Worm (Caenorhabditis elegans) whole organism, L3 larva: Measurements from ENCODE around the gene mnm-2.
A peak's percentile ranks its signal among the peaks of the same experiment; 100 is the strongest.

ENCODE experiments used
- R02D3.7 ChIP-seq: fragments of 150-350 bp; optimal IDR thresholded peaks from 2 replicates; lab custom pipeline; 2014; ENCODE audit warnings: missing biosample characterization, missing genetic modification characterization
- ZK546.5 ChIP-seq: sonication (generic microtip); optimal IDR thresholded peaks from 2 replicates; lab custom pipeline; 2017; ENCODE audit warnings: missing biosample characterization, missing genetic modification characterization
- ama-1 ChIP-seq: fragments of 150-350 bp; optimal IDR thresholded peaks from 2 replicates; lab custom pipeline; 2018
- ceh-16 ChIP-seq: sonication (generic microtip); optimal IDR thresholded peaks from 2 replicates; lab custom pipeline; 2017; ENCODE audit warnings: missing biosample characterization, missing genetic modification characterization
- ceh-28 ChIP-seq: fragments of 150-350 bp; optimal IDR thresholded peaks from 2 replicates; lab custom pipeline; 2014; ENCODE audit warnings: missing biosample characterization, missing genetic modification reagents, missing genetic modification characterization
- ceh-82 ChIP-seq: fragments of 150-350 bp; optimal IDR thresholded peaks from 2 replicates; lab custom pipeline; 2014; ENCODE audit warnings: missing biosample characterization, missing genetic modification characterization
- ceh-9 ChIP-seq: sonication (generic microtip); optimal IDR thresholded peaks from 2 replicates; lab custom pipeline; 2018; ENCODE audit warnings: missing biosample characterization, missing genetic modification characterization
- daf-12 ChIP-seq: fragments of 150-350 bp; optimal IDR thresholded peaks from 2 replicates; lab custom pipeline; 2014; ENCODE audit warnings: missing biosample characterization, missing genetic modification reagents, missing genetic modification characterization
- egl-27 ChIP-seq: sonication (generic microtip); optimal IDR thresholded peaks from 4 replicates; lab custom pipeline; 2017; ENCODE audit warnings: missing biosample characterization, missing genetic modification reagents, missing genetic modification characterization
- egl-5 ChIP-seq: fragments of 150-350 bp; optimal IDR thresholded peaks from 2 replicates; lab custom pipeline; 2017; ENCODE audit warnings: missing biosample characterization, missing genetic modification reagents, missing genetic modification characterization, inconsistent platforms
- elt-1 ChIP-seq: fragments of 150-350 bp; optimal IDR thresholded peaks from 2 replicates; lab custom pipeline; 2014; ENCODE audit warnings: missing biosample characterization, missing genetic modification characterization
- elt-2 ChIP-seq: sonication (generic microtip); optimal IDR thresholded peaks from 2 replicates; lab custom pipeline; 2016; ENCODE audit warnings: missing genetic modification reagents, mild to moderate bottlenecking, missing genetic modification characterization, missing compliant biosample characterization
- eor-1 ChIP-seq, 2 experiments: fragments of 150-350 bp; optimal IDR thresholded peaks; 2 replicates each; lab custom pipeline; 2014 to 2018; ENCODE audit warnings: missing biosample characterization in 2 of 2, missing genetic modification characterization in 2 of 2
- fkh-2 ChIP-seq: fragments of 150-350 bp; optimal IDR thresholded peaks from 2 replicates; lab custom pipeline; 2014; ENCODE audit warnings: missing biosample characterization, missing genetic modification reagents, missing genetic modification characterization
- fos-1 ChIP-seq: fragments of 150-350 bp; optimal IDR thresholded peaks from 2 replicates; lab custom pipeline; 2014; ENCODE audit warnings: missing biosample characterization, missing genetic modification characterization
- hmg-11 ChIP-seq: sonication (generic microtip); optimal IDR thresholded peaks from 2 replicates; lab custom pipeline; 2016; ENCODE audit warnings: missing genetic modification characterization, missing compliant biosample characterization
- lin-15B ChIP-seq: fragments of 150-350 bp; optimal IDR thresholded peaks from 2 replicates; lab custom pipeline; 2014; ENCODE audit warnings: missing biosample characterization, missing genetic modification characterization
- lsy-12 ChIP-seq: sonication (generic microtip); optimal IDR thresholded peaks from 2 replicates; lab custom pipeline; 2016; ENCODE audit warnings: mild to moderate bottlenecking, missing genetic modification characterization, missing compliant biosample characterization
- mdl-1 ChIP-seq: fragments of 150-350 bp; optimal IDR thresholded peaks from 2 replicates; lab custom pipeline; 2014; ENCODE audit warnings: missing biosample characterization, missing genetic modification characterization
- mml-1 ChIP-seq: fragments of 150-350 bp; sonication (generic microtip); optimal IDR thresholded peaks from 3 replicates; lab custom pipeline; 2014; ENCODE audit warnings: missing biosample characterization, missing genetic modification characterization
- nfya-1 ChIP-seq: sonication (generic microtip); optimal IDR thresholded peaks from 2 replicates; lab custom pipeline; 2017; ENCODE audit warnings: missing genetic modification characterization, mild to moderate bottlenecking, missing compliant biosample characterization, antibody characterized with exemption, moderate library complexity; ENCODE audit not compliant: insufficient read depth
- nhr-11 ChIP-seq: fragments of 150-350 bp; optimal IDR thresholded peaks from 2 replicates; lab custom pipeline; 2014; ENCODE audit warnings: missing biosample characterization, missing genetic modification characterization
- nhr-23 ChIP-seq: fragments of 150-350 bp; optimal IDR thresholded peaks from 2 replicates; lab custom pipeline; 2014; ENCODE audit warnings: missing biosample characterization, missing genetic modification reagents, missing genetic modification characterization
- nhr-237 ChIP-seq: fragments of 150-350 bp; optimal IDR thresholded peaks from 2 replicates; lab custom pipeline; 2014; ENCODE audit warnings: missing biosample characterization, missing genetic modification characterization
- nhr-28 ChIP-seq: fragments of 150-350 bp; optimal IDR thresholded peaks from 2 replicates; lab custom pipeline; 2014; ENCODE audit warnings: missing biosample characterization, missing genetic modification characterization
- nhr-67 ChIP-seq: fragments of 150-350 bp; optimal IDR thresholded peaks from 2 replicates; lab custom pipeline; 2014; ENCODE audit warnings: missing biosample characterization, missing genetic modification characterization
- nhr-76 ChIP-seq: fragments of 150-350 bp; sonication (generic microtip); optimal IDR thresholded peaks from 5 replicates; lab custom pipeline; 2014; ENCODE audit warnings: missing biosample characterization, missing genetic modification characterization
- nhr-77 ChIP-seq: fragments of 150-350 bp; optimal IDR thresholded peaks from 2 replicates; lab custom pipeline; 2014; ENCODE audit warnings: missing biosample characterization, missing genetic modification characterization
- pha-4 ChIP-seq: fragments of 150-350 bp; optimal IDR thresholded peaks from 2 replicates; lab custom pipeline; 2014; ENCODE audit warnings: missing biosample characterization, missing genetic modification reagents, missing genetic modification characterization
- pqm-1 ChIP-seq: fragments of 150-350 bp; optimal IDR thresholded peaks from 2 replicates; lab custom pipeline; 2017; ENCODE audit warnings: missing biosample characterization, missing genetic modification characterization, inconsistent platforms
- skn-1 ChIP-seq: fragments of 150-350 bp; optimal IDR thresholded peaks from 2 replicates; lab custom pipeline; 2014; ENCODE audit warnings: missing biosample characterization, missing genetic modification characterization
- snpc-4 ChIP-seq: fragments of 150-350 bp; optimal IDR thresholded peaks from 2 replicates; lab custom pipeline; 2014; ENCODE audit warnings: missing biosample characterization, missing genetic modification characterization
- tbx-2 ChIP-seq: sonication (generic microtip); optimal IDR thresholded peaks from 2 replicates; lab custom pipeline; 2016; ENCODE audit warnings: mild to moderate bottlenecking, missing genetic modification characterization, missing compliant biosample characterization
- unc-39 ChIP-seq: sonication (generic microtip); optimal IDR thresholded peaks from 4 replicates; lab custom pipeline; 2017; ENCODE audit warnings: missing biosample characterization, missing genetic modification characterization
- ztf-11 ChIP-seq: fragments of 150-350 bp; optimal IDR thresholded peaks from 2 replicates; lab custom pipeline; 2014; ENCODE audit warnings: missing biosample characterization, missing genetic modification characterization
- ztf-4 ChIP-seq: fragments of 150-350 bp; optimal IDR thresholded peaks from 2 replicates; lab custom pipeline; 2014; ENCODE audit warnings: missing biosample characterization, missing genetic modification characterization

mnm-2 gene

ce11 chrX:7424813-7425212 lies at the start of gene mnm-2:
Gene mnm-2, minus strand, starts transcription at chrX:7424913.
- TF ChIP-seq nhr-76 (tag; lab: Kevin White, UChicago), result no peak
- no peak for TF ChIP-seq ceh-28 (tag; lab: Kevin White, UChicago)
- TF ChIP-seq nhr-23 (tag; lab: Kevin White, UChicago), result no peak
- TF ChIP-seq nfya-1 (tag; lab: Kevin White, UChicago), result no peak
- TF ChIP-seq ceh-9 (tag; lab: Kevin White, UChicago), result no peak
- no peak for TF ChIP-seq lsy-12 (tag; lab: Kevin White, UChicago)
- no peak for TF ChIP-seq lin-15B (tag; lab: Kevin White, UChicago)
- TF ChIP-seq unc-39 (tag; lab: Kevin White, UChicago), result no peak
- TF ChIP-seq mdl-1 (tag; lab: Kevin White, UChicago), result no peak
- no peak for TF ChIP-seq daf-12 (tag; lab: Kevin White, UChicago)
- no peak for TF ChIP-seq egl-5
- TF ChIP-seq fkh-2 (tag; lab: Kevin White, UChicago), result no peak
- no peak for TF ChIP-seq ama-1
- TF ChIP-seq fos-1 (tag; lab: Kevin White, UChicago), result no peak
- TF ChIP-seq ZK546.5 (tag; lab: Kevin White, UChicago), result no peak
- TF ChIP-seq nhr-237 (tag; lab: Kevin White, UChicago), result no peak

ce11 chrX:7469907-7470306 lies 45.2 kb upstream of the mnm-2 start:
- no peak for TF ChIP-seq egl-5
- TF ChIP-seq ceh-82 (tag; lab: Kevin White, UChicago), result no peak
- no peak for TF ChIP-seq snpc-4 (tag; lab: Kevin White, UChicago)
- no peak for TF ChIP-seq nhr-77 (tag; lab: Kevin White, UChicago)
- TF ChIP-seq ztf-4, result no peak
- TF ChIP-seq eor-1 (tag; optimal IDR thresholded peaks at IDR 0.05; lab: Kevin White, UChicago), result no peak
- no peak for TF ChIP-seq tbx-2
- TF ChIP-seq ZK546.5 (tag; lab: Kevin White, UChicago), result no peak
- no peak for TF ChIP-seq nhr-76 (tag; lab: Kevin White, UChicago)
- no peak for TF ChIP-seq lin-15B (tag; lab: Kevin White, UChicago)

ce11 chrX:7466682-7467081 lies 42.0 kb upstream of the mnm-2 start:
- TF ChIP-seq eor-1 (tag; optimal IDR thresholded peaks at IDR 0.05; lab: Kevin White, UChicago) (no peak), skn-1 (tag; lab: Kevin White, UChicago) (no peak), egl-27 (no peak), fkh-2 (tag; lab: Kevin White, UChicago) (no peak), hmg-11 (no peak), ama-1 (no peak), lsy-12 (tag; lab: Kevin White, UChicago) (no peak), ztf-11 (tag; lab: Kevin White, UChicago) (no peak), pqm-1 (tag; lab: Kevin White, UChicago) (no peak), ceh-16 (tag; lab: Kevin White, UChicago) (no peak)

ce11 chrX:7464389-7464788 lies 39.7 kb upstream of the mnm-2 start:
- no peak for TF ChIP-seq ceh-82 (tag; lab: Kevin White, UChicago)
- no peak for TF ChIP-seq elt-2 (tag; lab: Kevin White, UChicago)
- no peak for TF ChIP-seq mml-1 (tag; lab: Kevin White, UChicago)
- no peak for TF ChIP-seq ceh-16 (tag; lab: Kevin White, UChicago)
- TF ChIP-seq tbx-2, result no peak
- TF ChIP-seq nfya-1 (tag; lab: Kevin White, UChicago), result peak; percentile 92
- no peak for TF ChIP-seq fkh-2 (tag; lab: Kevin White, UChicago)
- no peak for TF ChIP-seq nhr-11 (tag; lab: Kevin White, UChicago)

ce11 chrX:7463637-7464036 lies 38.9 kb upstream of the mnm-2 start, which contains the start of gene sox-2:
Gene sox-2, minus strand, starts transcription at chrX:7463736.
- no peak for TF ChIP-seq lsy-12 (tag; lab: Kevin White, UChicago)
- no peak for TF ChIP-seq lin-15B (tag; lab: Kevin White, UChicago)
- no peak for TF ChIP-seq R02D3.7 (tag; lab: Kevin White, UChicago)
- no peak for TF ChIP-seq nhr-77 (tag; lab: Kevin White, UChicago)
- TF ChIP-seq nhr-28 (tag; lab: Kevin White, UChicago), result no peak
- TF ChIP-seq elt-2 (tag; lab: Kevin White, UChicago), result no peak
- TF ChIP-seq pha-4 (tag; lab: Kevin White, UChicago), result no peak
- TF ChIP-seq nhr-237 (tag; lab: Kevin White, UChicago), result no peak
- no peak for TF ChIP-seq elt-1
- no peak for TF ChIP-seq nhr-67
- no peak for TF ChIP-seq daf-12 (tag; lab: Kevin White, UChicago)
